Fruit fly (Drosophila melanogaster) whole organism, embryonic: ENCODE data around the gene PXo.
A peak's percentile ranks its signal among the peaks of the same experiment; 100 is the strongest.

Experiments
- Aef1 ChIP-seq: fragments of 200-800 bp; sonication (Bioruptor generic); IDR thresholded peaks from 3 replicates; pipeline ENCODE4 v1.3.6; 2022; ENCODE audit warnings: missing biosample characterization, missing genetic modification characterization
- B-H2 ChIP-seq: fragments of 200-800 bp; sonication (Bioruptor generic); optimal IDR thresholded peaks from 2 replicates; lab custom pipeline; 2018; ENCODE audit warnings: missing biosample characterization, mild to moderate bottlenecking, missing genetic modification characterization
- BEAF-32 ChIP-seq: fragments of 200-800 bp; sonication (Bioruptor generic); optimal IDR thresholded peaks from 3 replicates; lab custom pipeline; 2017; ENCODE audit warnings: missing biosample characterization, missing genetic modification characterization, mild to moderate bottlenecking, moderate library complexity, missing genetic modification reagents
- CG10267 ChIP-seq: fragments of 200-800 bp; sonication (Bioruptor generic); optimal IDR thresholded peaks from 2 replicates; lab custom pipeline; 2018; ENCODE audit warnings: missing biosample characterization, mild to moderate bottlenecking, missing genetic modification characterization, moderate library complexity
- CG10462 ChIP-seq: fragments of 200-800 bp; sonication (Bioruptor generic); optimal IDR thresholded peaks from 2 replicates; lab custom pipeline; 2016; ENCODE audit warnings: missing biosample characterization, missing genetic modification characterization
- CG10654 ChIP-seq: fragments of 200-800 bp; sonication (Bioruptor generic); optimal IDR thresholded peaks from 2 replicates; lab custom pipeline; 2016; ENCODE audit warnings: missing biosample characterization, missing genetic modification characterization
- CG12155 ChIP-seq: fragments of 200-800 bp; sonication (Bioruptor generic); optimal IDR thresholded peaks from 3 replicates; lab custom pipeline; 2016; ENCODE audit warnings: missing biosample characterization, missing genetic modification characterization
- CG12236 ChIP-seq: fragments of 200-800 bp; sonication (Bioruptor generic); optimal IDR thresholded peaks from 2 replicates; lab custom pipeline; 2016; ENCODE audit warnings: missing biosample characterization, missing genetic modification characterization
- CG12659 ChIP-seq: fragments of 200-800 bp; sonication (Bioruptor generic); optimal IDR thresholded peaks from 3 replicates; lab custom pipeline; 2017; ENCODE audit warnings: mild to moderate bottlenecking, missing biosample characterization, missing genetic modification reagents, missing genetic modification characterization
- CG14965 ChIP-seq: fragments of 200-800 bp; sonication (Bioruptor generic); optimal IDR thresholded peaks from 2 replicates; lab custom pipeline; 2016; ENCODE audit warnings: missing biosample characterization, missing genetic modification characterization, borderline replicate concordance
- CG16813 ChIP-seq: fragments of 200-800 bp; sonication (Bioruptor generic); IDR thresholded peaks from 3 replicates; pipeline ENCODE4 v1.3.6; 2022; ENCODE audit warnings: missing biosample characterization, missing genetic modification characterization; ENCODE audit not compliant: partially characterized antibody
- CG16863 ChIP-seq: fragments of 200-800 bp; sonication (Bioruptor generic); optimal IDR thresholded peaks from 3 replicates; lab custom pipeline; 2016; ENCODE audit warnings: missing biosample characterization, missing genetic modification characterization
- CG18764 ChIP-seq: fragments of 200-800 bp; sonication (Bioruptor generic); optimal IDR thresholded peaks from 3 replicates; lab custom pipeline; 2016; ENCODE audit warnings: missing biosample characterization, missing genetic modification characterization
- CG2129 ChIP-seq: fragments of 200-800 bp; sonication (Bioruptor generic); IDR thresholded peaks from 2 replicates; pipeline ENCODE4 v1.3.6; 2022; ENCODE audit warnings: missing biosample characterization, missing genetic modification characterization; ENCODE audit not compliant: partially characterized antibody
- CG2889 ChIP-seq: fragments of 200-800 bp; sonication (Bioruptor generic); IDR thresholded peaks from 3 replicates; pipeline ENCODE4 v1.3.6; 2022; ENCODE audit warnings: missing biosample characterization, missing genetic modification characterization
- CG33557 ChIP-seq: fragments of 200-800 bp; sonication (Bioruptor generic); optimal IDR thresholded peaks from 2 replicates; lab custom pipeline; 2019; ENCODE audit warnings: missing biosample characterization, mild to moderate bottlenecking, missing genetic modification characterization, moderate library complexity
- CG3407 ChIP-seq: fragments of 200-800 bp; sonication (Bioruptor generic); optimal IDR thresholded peaks from 2 replicates; lab custom pipeline; 2018; ENCODE audit warnings: missing biosample characterization, mild to moderate bottlenecking, missing genetic modification characterization
- CG34376 ChIP-seq: fragments of 200-800 bp; sonication (Bioruptor generic); optimal IDR thresholded peaks from 2 replicates; lab custom pipeline; 2018; ENCODE audit warnings: missing biosample characterization, mild to moderate bottlenecking, missing genetic modification characterization
- CG4820 ChIP-seq: fragments of 200-800 bp; sonication (Bioruptor generic); optimal IDR thresholded peaks from 3 replicates; lab custom pipeline; 2016; ENCODE audit warnings: missing biosample characterization, missing genetic modification characterization
- CG8089 ChIP-seq: fragments of 200-800 bp; sonication (Bioruptor generic); optimal IDR thresholded peaks from 3 replicates; lab custom pipeline; 2016; ENCODE audit warnings: missing biosample characterization, missing genetic modification characterization
- Chrac-16 ChIP-seq: fragments of 200-800 bp; sonication (Bioruptor generic); optimal IDR thresholded peaks from 3 replicates; lab custom pipeline; 2016; ENCODE audit warnings: missing biosample characterization, missing genetic modification characterization
- Ets97D ChIP-seq: fragments of 200-800 bp; sonication (Bioruptor generic); optimal IDR thresholded peaks from 3 replicates; lab custom pipeline; 2016; ENCODE audit warnings: missing biosample characterization, missing genetic modification characterization
- HLH3B ChIP-seq: fragments of 200-800 bp; sonication (Bioruptor generic); IDR thresholded peaks from 2 replicates; pipeline ENCODE4 v1.3.6; 2022; ENCODE audit warnings: missing biosample characterization, missing genetic modification characterization
- Jarid2 ChIP-seq: fragments of 200-800 bp; sonication (Bioruptor generic); optimal IDR thresholded peaks from 3 replicates; lab custom pipeline; 2017; ENCODE audit warnings: mild to moderate bottlenecking, missing biosample characterization, missing genetic modification reagents, missing genetic modification characterization
- Lpt ChIP-seq: fragments of >200 bp; optimal IDR thresholded peaks from 2 replicates; lab custom pipeline; 2018; ENCODE audit warnings: missing biosample characterization, missing genetic modification characterization
- MTF-1 ChIP-seq: fragments of 200-800 bp; sonication (Bioruptor generic); optimal IDR thresholded peaks from 2 replicates; lab custom pipeline; 2018; ENCODE audit warnings: missing biosample characterization, mild to moderate bottlenecking, missing genetic modification characterization, borderline replicate concordance
- Taf1 ChIP-seq: fragments of 200-800 bp; sonication (Bioruptor generic); IDR thresholded peaks from 2 replicates; pipeline ENCODE4 v1.3.6; 2022; ENCODE audit warnings: missing biosample characterization, missing genetic modification characterization
- Vsx1 ChIP-seq: fragments of 200-800 bp; sonication (Bioruptor generic); optimal IDR thresholded peaks from 2 replicates; lab custom pipeline; 2017; ENCODE audit warnings: missing biosample characterization, mild to moderate bottlenecking, missing genetic modification characterization, missing genetic modification reagents
- cato ChIP-seq: fragments of 200-800 bp; sonication (Bioruptor generic); optimal IDR thresholded peaks from 2 replicates; lab custom pipeline; 2016; ENCODE audit warnings: missing biosample characterization, missing genetic modification characterization, borderline replicate concordance
- dati ChIP-seq: fragments of 200-800 bp; sonication (Bioruptor generic); IDR thresholded peaks from 2 replicates; pipeline ENCODE4 v1.3.6; 2022; ENCODE audit warnings: missing biosample characterization, missing genetic modification characterization
- disco-r ChIP-seq: fragments of 200-800 bp; sonication (Bioruptor generic); optimal IDR thresholded peaks from 2 replicates; lab custom pipeline; 2016; ENCODE audit warnings: missing biosample characterization, missing genetic modification characterization
- exex ChIP-seq: fragments of 200-800 bp; sonication (Bioruptor generic); optimal IDR thresholded peaks from 4 replicates; lab custom pipeline; 2018; ENCODE audit warnings: missing biosample characterization, mild to moderate bottlenecking, missing genetic modification characterization, moderate library complexity
- fd3F ChIP-seq: fragments of 200-800 bp; sonication (Bioruptor generic); optimal IDR thresholded peaks from 2 replicates; lab custom pipeline; 2018; ENCODE audit warnings: missing biosample characterization, mild to moderate bottlenecking, missing genetic modification characterization, moderate library complexity
- gsb ChIP-seq: fragments of 200-800 bp; sonication (Bioruptor generic); IDR thresholded peaks from 2 replicates; pipeline ENCODE4 v1.3.6; 2022; ENCODE audit warnings: missing biosample characterization, missing genetic modification characterization
- jumu ChIP-seq: fragments of 200-800 bp; sonication (Bioruptor generic); optimal IDR thresholded peaks from 3 replicates; lab custom pipeline; 2016; ENCODE audit warnings: missing biosample characterization, missing genetic modification characterization
- knrl ChIP-seq: fragments of 200-800 bp; sonication (Bioruptor generic); IDR thresholded peaks from 3 replicates; pipeline ENCODE4 v1.3.6; 2022; ENCODE audit warnings: missing biosample characterization, missing genetic modification characterization; ENCODE audit not compliant: partially characterized antibody
- lola ChIP-seq, 3 experiments: fragments of >200 bp in 2 of 3; fragments of 200-800 bp in 1 of 3; sonication (Bioruptor generic) in 1 of 3; optimal IDR thresholded peaks; 2 replicates each; lab custom pipeline; 2017 to 2019; ENCODE audit warnings: missing biosample characterization in 3 of 3, missing genetic modification characterization in 3 of 3, mild to moderate bottlenecking in 1 of 3, moderate library complexity in 1 of 3
- nom ChIP-seq: fragments of 200-800 bp; sonication (Bioruptor generic); optimal IDR thresholded peaks from 2 replicates; lab custom pipeline; 2017; ENCODE audit warnings: missing biosample characterization, missing genetic modification characterization, mild to moderate bottlenecking, moderate library complexity, missing genetic modification reagents
- org-1 ChIP-seq: fragments of 200-800 bp; sonication (Bioruptor generic); optimal IDR thresholded peaks from 2 replicates; lab custom pipeline; 2017; ENCODE audit warnings: missing biosample characterization, missing genetic modification characterization
- pb ChIP-seq: fragments of 200-800 bp; sonication (Bioruptor generic); optimal IDR thresholded peaks from 3 replicates; lab custom pipeline; 2016; ENCODE audit warnings: missing biosample characterization, missing genetic modification characterization
- pita ChIP-seq: fragments of 200-800 bp; sonication (Bioruptor generic); optimal IDR thresholded peaks from 2 replicates; lab custom pipeline; 2017; ENCODE audit warnings: missing biosample characterization, mild to moderate bottlenecking, missing genetic modification characterization
- pum ChIP-seq: fragments of 200-800 bp; sonication (Bioruptor generic); optimal IDR thresholded peaks from 2 replicates; lab custom pipeline; 2016; ENCODE audit warnings: missing biosample characterization, missing genetic modification characterization
- row ChIP-seq: fragments of 200-800 bp; sonication (Bioruptor generic); IDR thresholded peaks from 3 replicates; pipeline ENCODE4 v1.3.6; 2022; ENCODE audit warnings: missing biosample characterization, missing genetic modification characterization
- sens ChIP-seq: fragments of 200-800 bp; sonication (Bioruptor generic); peaks from one replicate; lab custom pipeline; 2016; ENCODE audit warnings: missing biosample characterization, missing genetic modification characterization
- ssp ChIP-seq: fragments of 200-800 bp; sonication (Bioruptor generic); IDR thresholded peaks from 2 replicates; pipeline ENCODE4 v1.3.6; 2022; ENCODE audit warnings: missing biosample characterization, missing genetic modification characterization
- trh ChIP-seq: fragments of 200-800 bp; sonication (Bioruptor generic); optimal IDR thresholded peaks from 2 replicates; lab custom pipeline; 2016; ENCODE audit warnings: missing biosample characterization, missing genetic modification characterization
- twi ChIP-seq: fragments of 200-800 bp; optimal IDR thresholded peaks from 2 replicates; lab custom pipeline; 2019; ENCODE audit warnings: missing biosample characterization, mild to moderate bottlenecking, missing genetic modification characterization, moderate library complexity
- zen2 ChIP-seq: fragments of 200-800 bp; sonication (Bioruptor generic); IDR thresholded peaks from 3 replicates; pipeline ENCODE4 v1.3.6; 2022; ENCODE audit warnings: missing biosample characterization, missing genetic modification characterization; ENCODE audit not compliant: partially characterized antibody
- zfh1 ChIP-seq: fragments of 200-800 bp; sonication (Bioruptor generic); IDR thresholded peaks from 3 replicates; pipeline ENCODE4 v1.3.6; 2022; ENCODE audit warnings: missing biosample characterization, missing genetic modification characterization

PXo gene

dm6 chr3L:5950467-5950866 is 29.4 kb upstream of the PXo start, which contains the start of gene Egfrap (continued):
- no peak for TF ChIP-seq cato
- no peak for TF ChIP-seq jumu (GFP tag; lab: Kevin White, UChicago)
- TF ChIP-seq Jarid2 (GFP tag; lab: Kevin White, UChicago): peak; percentile 66
- no peak for TF ChIP-seq MTF-1 (GFP tag; lab: Kevin White, UChicago)
- TF ChIP-seq CG14965 (GFP tag; lab: Kevin White, UChicago): no peak
- no peak for TF ChIP-seq CG10654 (GFP tag; lab: Kevin White, UChicago)
- TF ChIP-seq CG34376 (GFP tag; lab: Kevin White, UChicago): no peak
- TF ChIP-seq CG2889 (GFP tag; lab: Robert Waterston, UW): no peak
- no peak for TF ChIP-seq ssp
- TF ChIP-seq Aef1 (GFP tag; lab: Robert Waterston, UW): no peak

DNA sequence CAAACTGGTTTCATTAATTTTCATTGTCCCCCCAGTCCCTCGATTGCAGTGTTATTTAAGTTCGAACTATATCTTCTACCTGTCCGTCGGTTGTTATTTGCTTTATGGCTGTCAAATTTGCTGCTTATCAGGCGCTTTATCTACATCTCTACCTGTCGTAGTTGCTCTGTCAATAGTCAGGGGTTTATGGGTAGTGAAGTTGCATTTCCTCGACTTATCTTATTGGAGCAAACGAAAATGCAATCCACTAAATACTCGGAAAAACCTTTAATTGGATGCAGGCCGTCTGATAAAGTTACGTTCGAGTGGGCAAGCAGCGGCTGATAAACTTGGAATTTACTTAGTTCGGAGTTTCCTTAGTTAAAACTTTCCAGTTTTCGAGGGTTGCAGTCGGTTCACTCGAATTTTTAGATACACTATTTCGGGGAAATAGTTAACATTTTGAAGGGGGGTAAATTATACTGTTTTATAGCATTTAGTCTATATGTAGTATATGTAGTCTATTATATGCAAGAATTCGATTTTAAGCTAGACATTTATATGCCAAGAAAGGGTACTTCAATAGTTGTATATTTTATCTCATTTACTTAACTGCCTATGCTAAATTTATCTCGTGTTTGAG is 26.1 kb upstream of the PXo start:
- TF ChIP-seq CG33557 (GFP tag; lab: Kevin White, UChicago): peak; percentile 49
- no peak for TF ChIP-seq BEAF-32 (GFP tag; lab: Kevin White, UChicago)
- no peak for TF ChIP-seq row (GFP tag; lab: Robert Waterston, UW)
- TF ChIP-seq B-H2 (GFP tag; lab: Kevin White, UChicago): no peak
- no peak for TF ChIP-seq CG2129 (GFP tag; lab: Robert Waterston, UW)
- TF ChIP-seq Taf1 (GFP tag; lab: Robert Waterston, UW): no peak
- no peak for TF ChIP-seq pb (GFP tag; lab: Kevin White, UChicago)
- TF ChIP-seq pita (GFP tag; lab: Kevin White, UChicago): no peak
- TF ChIP-seq sens: peak; percentile 64
- no peak for TF ChIP-seq CG16863 (GFP tag; lab: Kevin White, UChicago)
- TF ChIP-seq HLH3B: no peak
- no peak for TF ChIP-seq CG10267 (tag; lab: Kevin White, UChicago)
- TF ChIP-seq fd3F (GFP tag; lab: Kevin White, UChicago): no peak
- TF ChIP-seq pum (GFP tag; lab: Kevin White, UChicago): no peak
- no peak for TF ChIP-seq disco-r
- TF ChIP-seq CG8089 (GFP tag; lab: Kevin White, UChicago): no peak
- no peak for TF ChIP-seq zen2 (GFP tag; lab: Robert Waterston, UW)
- no peak for TF ChIP-seq CG16813 (GFP tag; lab: Robert Waterston, UW)
- TF ChIP-seq Ets97D (GFP tag; lab: Kevin White, UChicago): no peak
- TF ChIP-seq CG3407 (GFP tag; lab: Kevin White, UChicago): peak; percentile 21
- peak; percentile 26 for TF ChIP-seq Vsx1 (GFP tag; lab: Kevin White, UChicago)
- TF ChIP-seq gsb (GFP tag; lab: Robert Waterston, UW): no peak
- no peak for TF ChIP-seq Chrac-16
- no peak for TF ChIP-seq CG12659 (GFP tag; lab: Kevin White, UChicago)
- TF ChIP-seq knrl: no peak
- no peak for TF ChIP-seq nom
- no peak for TF ChIP-seq lola (GFP tag; optimal IDR thresholded peaks at IDR 0.05; lab: Kevin White, UChicago)
- TF ChIP-seq CG10462: no peak
- TF ChIP-seq CG12236 (GFP tag; lab: Kevin White, UChicago): no peak
- TF ChIP-seq zfh1 (GFP tag; lab: Robert Waterston, UW): no peak
- TF ChIP-seq Lpt (GFP tag; lab: Kevin White, UChicago): no peak
- TF ChIP-seq org-1 (GFP tag; lab: Kevin White, UChicago): no peak
- TF ChIP-seq twi (tag; lab: Kevin White, UChicago): peak; percentile 9
- no peak for TF ChIP-seq CG18764 (GFP tag; lab: Kevin White, UChicago)
- no peak for TF ChIP-seq dati (GFP tag; lab: Robert Waterston, UW)
- peak; percentile 37 for TF ChIP-seq exex (tag; lab: Kevin White, UChicago)
- TF ChIP-seq CG4820 (GFP tag; lab: Kevin White, UChicago): no peak
- TF ChIP-seq trh (GFP tag; lab: Kevin White, UChicago): no peak
- TF ChIP-seq CG12155 (GFP tag; lab: Kevin White, UChicago): no peak
